Fruit fly (Drosophila melanogaster) whole organism, embryonic: ENCODE data around the gene Hsp70Ab.
A peak's percentile ranks its signal among the peaks of the same experiment; 100 is the strongest.

Experiments
- Bgb ChIP-seq: fragments of 200-800 bp; sonication (Bioruptor generic); IDR thresholded peaks from 2 replicates; pipeline ENCODE4 v1.3.6; 2022; ENCODE audit warnings: missing biosample characterization, missing genetic modification characterization; ENCODE audit not compliant: partially characterized antibody
- BtbVII ChIP-seq: fragments of 200-800 bp; sonication (Bioruptor generic); optimal IDR thresholded peaks from 3 replicates; lab custom pipeline; 2017; ENCODE audit warnings: missing biosample characterization, mild to moderate bottlenecking, missing genetic modification characterization
- CG10431 ChIP-seq: fragments of 200-800 bp; sonication (Bioruptor generic); optimal IDR thresholded peaks from 3 replicates; lab custom pipeline; 2018; ENCODE audit warnings: missing biosample characterization, mild to moderate bottlenecking, missing genetic modification characterization
- CG12071 ChIP-seq: fragments of 200-800 bp; sonication (Bioruptor generic); optimal IDR thresholded peaks from 3 replicates; lab custom pipeline; 2018; ENCODE audit warnings: missing biosample characterization, mild to moderate bottlenecking, missing genetic modification characterization
- CG12236 ChIP-seq: fragments of 200-800 bp; sonication (Bioruptor generic); optimal IDR thresholded peaks from 2 replicates; lab custom pipeline; 2016; ENCODE audit warnings: missing biosample characterization, missing genetic modification characterization
- CG13624 ChIP-seq: fragments of 200-800 bp; sonication (Bioruptor generic); optimal IDR thresholded peaks from 2 replicates; lab custom pipeline; 2016; ENCODE audit warnings: missing biosample characterization, missing genetic modification characterization
- CG14710 ChIP-seq: fragments of 200-800 bp; sonication (Bioruptor generic); optimal IDR thresholded peaks from 3 replicates; lab custom pipeline; 2019; ENCODE audit warnings: missing biosample characterization, mild to moderate bottlenecking, missing genetic modification characterization, moderate library complexity
- CG16863 ChIP-seq: fragments of 200-800 bp; sonication (Bioruptor generic); optimal IDR thresholded peaks from 3 replicates; lab custom pipeline; 2016; ENCODE audit warnings: missing biosample characterization, missing genetic modification characterization
- CG17361 ChIP-seq: fragments of 200-800 bp; sonication (Bioruptor generic); IDR thresholded peaks from 3 replicates; pipeline ENCODE4 v1.3.6; 2022; ENCODE audit warnings: missing biosample characterization, missing genetic modification characterization
- CG17568 ChIP-seq: fragments of 200-800 bp; sonication (Bioruptor generic); optimal IDR thresholded peaks from 2 replicates; lab custom pipeline; 2018; ENCODE audit warnings: missing biosample characterization, mild to moderate bottlenecking, missing genetic modification characterization, moderate library complexity
- CG2116 ChIP-seq: fragments of 200-800 bp; sonication (Bioruptor generic); optimal IDR thresholded peaks from 3 replicates; lab custom pipeline; 2018; ENCODE audit warnings: missing biosample characterization, mild to moderate bottlenecking, missing genetic modification characterization
- CG3163 ChIP-seq: fragments of 200-800 bp; sonication (Bioruptor generic); optimal IDR thresholded peaks from 3 replicates; lab custom pipeline; 2016; ENCODE audit warnings: missing biosample characterization, missing genetic modification characterization
- CG4854 ChIP-seq: fragments of 200-800 bp; sonication (Bioruptor generic); optimal IDR thresholded peaks from 2 replicates; lab custom pipeline; 2016; ENCODE audit warnings: missing biosample characterization, missing genetic modification characterization, inconsistent platforms
- CG8388 ChIP-seq: fragments of 200-800 bp; sonication (Bioruptor generic); optimal IDR thresholded peaks from 2 replicates; lab custom pipeline; 2019; ENCODE audit warnings: missing biosample characterization, mild to moderate bottlenecking, missing genetic modification characterization, moderate library complexity
- CG9437 ChIP-seq: fragments of 200-800 bp; sonication (Bioruptor generic); optimal IDR thresholded peaks from 2 replicates; lab custom pipeline; 2018; ENCODE audit warnings: missing biosample characterization, mild to moderate bottlenecking, missing genetic modification characterization
- CG9609 ChIP-seq: fragments of 200-800 bp; sonication (Bioruptor generic); optimal IDR thresholded peaks from 3 replicates; lab custom pipeline; 2016; ENCODE audit warnings: missing biosample characterization, missing genetic modification characterization
- CG9932 ChIP-seq: fragments of 200-800 bp; sonication (Bioruptor generic); IDR thresholded peaks from 2 replicates; pipeline ENCODE4 v1.3.6; 2022; ENCODE audit warnings: missing biosample characterization, missing genetic modification characterization
- Dad ChIP-seq: fragments of 200-800 bp; sonication (Bioruptor generic); optimal IDR thresholded peaks from 3 replicates; lab custom pipeline; 2016; ENCODE audit warnings: missing biosample characterization, missing genetic modification characterization
- Deaf1 ChIP-seq: fragments of 200-800 bp; optimal IDR thresholded peaks from 3 replicates; lab custom pipeline; 2019; ENCODE audit warnings: missing biosample characterization, mild to moderate bottlenecking, missing genetic modification characterization, moderate library complexity
- Hey ChIP-seq: fragments of 200-800 bp; sonication (Bioruptor generic); optimal IDR thresholded peaks from 3 replicates; lab custom pipeline; 2018; ENCODE audit warnings: missing biosample characterization, mild to moderate bottlenecking, missing genetic modification characterization
- Lpt ChIP-seq: fragments of >200 bp; optimal IDR thresholded peaks from 2 replicates; lab custom pipeline; 2018; ENCODE audit warnings: missing biosample characterization, missing genetic modification characterization
- Neu2 ChIP-seq: fragments of 200-800 bp; sonication (Bioruptor generic); optimal IDR thresholded peaks from 3 replicates; lab custom pipeline; 2016; ENCODE audit warnings: missing biosample characterization, missing genetic modification characterization, borderline replicate concordance
- Sin3A ChIP-seq: fragments of >200 bp; optimal IDR thresholded peaks from 2 replicates; lab custom pipeline; 2018
- Sry-δ ChIP-seq: fragments of 200-800 bp; sonication (Bioruptor generic); optimal IDR thresholded peaks from 2 replicates; lab custom pipeline; 2016; ENCODE audit warnings: missing biosample characterization, missing genetic modification characterization
- Taf1 ChIP-seq: fragments of 200-800 bp; sonication (Bioruptor generic); IDR thresholded peaks from 2 replicates; pipeline ENCODE4 v1.3.6; 2022; ENCODE audit warnings: missing biosample characterization, missing genetic modification characterization
- aop ChIP-seq: fragments of 200-800 bp; sonication (Bioruptor generic); IDR thresholded peaks from 2 replicates; pipeline ENCODE4 v1.3.6; 2022; ENCODE audit warnings: missing biosample characterization, missing genetic modification characterization
- cad ChIP-seq: fragments of >200 bp; optimal IDR thresholded peaks from 2 replicates; lab custom pipeline; 2017; ENCODE audit warnings: missing biosample characterization, missing genetic modification characterization
- ewg ChIP-seq: fragments of 200-800 bp; sonication (Bioruptor generic); optimal IDR thresholded peaks from 3 replicates; lab custom pipeline; 2017; ENCODE audit warnings: mild to moderate bottlenecking, missing biosample characterization, missing genetic modification reagents, missing genetic modification characterization
- gce ChIP-seq: fragments of 200-800 bp; sonication (Bioruptor generic); IDR thresholded peaks from 3 replicates; pipeline ENCODE4 v1.3.6; 2022; ENCODE audit warnings: missing biosample characterization, missing genetic modification characterization
- gcm2 ChIP-seq: fragments of 200-800 bp; sonication (Bioruptor generic); optimal IDR thresholded peaks from 2 replicates; lab custom pipeline; 2016; ENCODE audit warnings: missing biosample characterization, missing genetic modification characterization
- gro ChIP-seq: fragments of 200-800 bp; sonication (Bioruptor generic); optimal IDR thresholded peaks from 2 replicates; lab custom pipeline; 2016; ENCODE audit warnings: missing biosample characterization, missing genetic modification characterization
- gt ChIP-seq: fragments of 200-800 bp; sonication (Bioruptor generic); IDR thresholded peaks from 2 replicates; pipeline ENCODE4 v1.3.6; 2022; ENCODE audit warnings: missing biosample characterization, missing genetic modification characterization
- mld ChIP-seq: fragments of 200-800 bp; sonication (Bioruptor generic); IDR thresholded peaks from 3 replicates; pipeline ENCODE4 v1.3.6; 2022; ENCODE audit warnings: missing biosample characterization, missing genetic modification characterization; ENCODE audit not compliant: partially characterized antibody
- onecut ChIP-seq: fragments of 200-800 bp; sonication (Bioruptor generic); IDR thresholded peaks from 2 replicates; pipeline ENCODE4 v1.3.6; 2022; ENCODE audit warnings: missing biosample characterization, missing genetic modification characterization
- pita ChIP-seq: fragments of 200-800 bp; sonication (Bioruptor generic); optimal IDR thresholded peaks from 2 replicates; lab custom pipeline; 2017; ENCODE audit warnings: missing biosample characterization, mild to moderate bottlenecking, missing genetic modification characterization
- row ChIP-seq: fragments of 200-800 bp; sonication (Bioruptor generic); IDR thresholded peaks from 3 replicates; pipeline ENCODE4 v1.3.6; 2022; ENCODE audit warnings: missing biosample characterization, missing genetic modification characterization
- sqz ChIP-seq: fragments of 200-800 bp; sonication (Bioruptor generic); optimal IDR thresholded peaks from 3 replicates; lab custom pipeline; 2018; ENCODE audit warnings: missing biosample characterization, mild to moderate bottlenecking, missing genetic modification characterization
- unc-4 ChIP-seq: fragments of 200-800 bp; sonication (Bioruptor generic); IDR thresholded peaks from 2 replicates; pipeline ENCODE4 v1.3.6; 2022; ENCODE audit warnings: missing biosample characterization, missing genetic modification characterization; ENCODE audit not compliant: partially characterized antibody
- wdn ChIP-seq: fragments of 200-800 bp; sonication (Bioruptor generic); IDR thresholded peaks from 2 replicates; pipeline ENCODE4 v1.3.6; 2022; ENCODE audit warnings: missing biosample characterization, missing genetic modification characterization
- zfh1 ChIP-seq: fragments of 200-800 bp; sonication (Bioruptor generic); IDR thresholded peaks from 3 replicates; pipeline ENCODE4 v1.3.6; 2022; ENCODE audit warnings: missing biosample characterization, missing genetic modification characterization

Hsp70Ab gene

dm6 chr3R:11967262-11968029 lies 9.1 kb downstream of the Hsp70Ab start, which contains the start of the genes CG12213 and GC1 (continued):
- TF ChIP-seq CG9932 (GFP tag; lab: Robert Waterston, UW) (peak; percentile 73; the same call in 1 of the 2 replicates), gcm2 (GFP tag; lab: Kevin White, UChicago) (no peak), CG17568 (GFP tag; lab: Kevin White, UChicago) (no peak), ewg (peak; percentile 8), gro (GFP tag; lab: Kevin White, UChicago) (no peak), BtbVII (GFP tag; lab: Kevin White, UChicago) (no peak), CG13624 (GFP tag; lab: Kevin White, UChicago) (peak; percentile 35), Lpt (no peak), sqz (peak; percentile 60), Hey (no peak), CG8388 (GFP tag; lab: Kevin White, UChicago) (peak; percentile 4), CG9437 (GFP tag; lab: Kevin White, UChicago) (no peak), Bgb (GFP tag; lab: Robert Waterston, UW) (peak; percentile 98), Sry-δ (GFP tag; lab: Kevin White, UChicago) (peak; percentile 93), Deaf1 (peak; percentile 9), zfh1 (GFP tag; lab: Robert Waterston, UW) (no peak), cad (GFP tag; lab: Kevin White, UChicago) (peak; percentile 1), CG12071 (no peak), CG12236 (GFP tag; lab: Kevin White, UChicago) (no peak), Sin3A (lab: Kevin White, UChicago) (peak; percentile 86), gce (GFP tag; lab: Robert Waterston, UW) (no peak), CG10431 (GFP tag; lab: Kevin White, UChicago) (no peak), CG17361 (GFP tag; lab: Robert Waterston, UW) (peak; percentile 61; the same call in 2 of the 3 replicates), pita (GFP tag; lab: Kevin White, UChicago) (no peak), unc-4 (GFP tag; lab: Robert Waterston, UW) (peak; percentile 99), CG16863 (GFP tag; lab: Kevin White, UChicago) (no peak), mld (GFP tag; lab: Robert Waterston, UW) (peak; percentile 94), Neu2 (GFP tag; lab: Kevin White, UChicago) (no peak), Dad (GFP tag; lab: Kevin White, UChicago) (peak; percentile 10), aop (GFP tag; lab: Robert Waterston, UW) (no peak), CG3163 (GFP tag; lab: Kevin White, UChicago) (no peak), Taf1 (GFP tag; lab: Robert Waterston, UW) (no peak), onecut (GFP tag; lab: Robert Waterston, UW) (no peak), gt (no peak), wdn (GFP tag; lab: Robert Waterston, UW) (no peak), CG4854 (GFP tag; lab: Kevin White, UChicago) (peak; percentile 45), row (GFP tag; lab: Robert Waterston, UW) (peak; percentile 82), CG14710 (tag; lab: Kevin White, UChicago) (peak; percentile 89), CG2116 (peak; percentile 83), CG9609 (GFP tag; lab: Kevin White, UChicago) (no peak)
- TF ChIP-seq, all 482 proteins: peak for 154
